Worm (Caenorhabditis elegans): ENCODE measurements around the gene fbxb-88.
A peak's percentile ranks its signal among the peaks of the same experiment; 100 is the strongest.

- TF ChIP-seq snpc-4 (tag; optimal IDR thresholded peaks at IDR 0.05) (no peak), ceh-28 (tag; optimal IDR thresholded peaks at IDR 0.05) (no peak), ceh-62 (tag; optimal IDR thresholded peaks at IDR 0.05) (no peak), fos-1 (tag; optimal IDR thresholded peaks at IDR 0.05) (no peak), sdz-12 (GFP tag; optimal IDR thresholded peaks at IDR 0.05) (no peak), nhr-28 (tag; optimal IDR thresholded peaks at IDR 0.05) (peak; percentile 14)
Measured at ce11 chrII:4856113-4856512, 28.4 kb upstream of the fbxb-88 start.
